Worm (Caenorhabditis elegans) whole organism, late embryonic: Measurements from ENCODE around the gene Y67H2A.10.

Experiments used
- T23F11.4 ChIP-seq: fragments of 200-800 bp; sonication (Bioruptor generic); optimal IDR thresholded peaks from 2 replicates; lab custom pipeline; 2018; ENCODE audit warnings: mild to moderate bottlenecking, missing genetic modification characterization, missing compliant biosample characterization
- ama-1 ChIP-seq: fragments of 150-350 bp; optimal IDR thresholded peaks from 2 replicates; lab custom pipeline; 2014
- che-1 ChIP-seq: sonication (generic microtip); optimal IDR thresholded peaks from 2 replicates; lab custom pipeline; 2016; ENCODE audit warnings: mild to moderate bottlenecking, missing genetic modification characterization, missing compliant biosample characterization
- elt-2 ChIP-seq: sonication (generic microtip); optimal IDR thresholded peaks from 2 replicates; lab custom pipeline; 2016; ENCODE audit warnings: missing genetic modification reagents, missing genetic modification characterization, missing compliant biosample characterization
- elt-4 ChIP-seq: sonication (generic microtip); optimal IDR thresholded peaks from 2 replicates; lab custom pipeline; 2016; ENCODE audit warnings: missing genetic modification characterization, missing compliant biosample characterization
- fax-1 ChIP-seq: sonication (generic microtip); optimal IDR thresholded peaks from 2 replicates; lab custom pipeline; 2016; ENCODE audit warnings: missing genotype, missing genetic modification characterization, missing compliant biosample characterization
- hlh-13 ChIP-seq: fragments of 200-800 bp; sonication (Bioruptor generic); optimal IDR thresholded peaks from 2 replicates; lab custom pipeline; 2018; ENCODE audit warnings: mild to moderate bottlenecking, missing genetic modification characterization, missing compliant biosample characterization
- hlh-30 ChIP-seq: sonication (generic microtip); optimal IDR thresholded peaks from 2 replicates; lab custom pipeline; 2017; ENCODE audit warnings: antibody characterized with exemption, missing genetic modification characterization, missing compliant biosample characterization; ENCODE audit not compliant: insufficient read depth
- mec-3 ChIP-seq: sonication (generic microtip); optimal IDR thresholded peaks from 2 replicates; lab custom pipeline; 2016; ENCODE audit warnings: borderline replicate concordance, missing genetic modification characterization, missing compliant biosample characterization
- nhr-11 ChIP-seq: fragments of 150-350 bp; optimal IDR thresholded peaks from 2 replicates; lab custom pipeline; 2014; ENCODE audit warnings: missing biosample characterization, missing genetic modification characterization
- pqm-1 ChIP-seq: sonication (generic microtip); optimal IDR thresholded peaks from 2 replicates; lab custom pipeline; 2016; ENCODE audit warnings: missing genetic modification characterization, missing compliant biosample characterization
- rnt-1 ChIP-seq: sonication (generic microtip); optimal IDR thresholded peaks from 2 replicates; lab custom pipeline; 2016; ENCODE audit warnings: missing genetic modification characterization, missing compliant biosample characterization
- tbx-2 ChIP-seq: sonication (generic microtip); optimal IDR thresholded peaks from 2 replicates; lab custom pipeline; 2016; ENCODE audit warnings: missing genetic modification characterization, missing compliant biosample characterization
- tbx-7 ChIP-seq: sonication (generic microtip); optimal IDR thresholded peaks from 2 replicates; lab custom pipeline; 2016; ENCODE audit warnings: missing genotype, missing genetic modification characterization, missing compliant biosample characterization

DNA sequence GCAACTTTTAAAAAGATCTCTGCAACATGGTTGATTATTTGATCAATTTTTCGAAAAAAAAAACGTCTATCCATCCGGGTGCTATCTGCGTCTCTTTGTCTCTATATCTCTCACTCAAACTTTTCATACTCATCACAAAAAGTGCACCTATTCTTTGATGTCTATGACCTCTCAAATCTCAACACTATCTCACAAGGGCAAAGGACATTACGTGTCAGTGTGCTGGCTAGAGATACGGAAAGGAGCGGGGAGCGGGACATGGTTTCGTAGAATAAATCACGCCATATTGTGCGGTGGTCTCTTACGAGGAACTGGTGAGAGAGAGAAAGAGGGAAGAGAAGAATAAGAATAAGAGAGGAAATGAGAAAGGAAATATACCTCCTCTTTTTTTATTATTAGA is 33.1 kb upstream of the Y67H2A.10 start:
- TF ChIP-seq pqm-1 (tag; lab: Kevin White, UChicago) (no peak), nhr-11 (tag; lab: Kevin White, UChicago) (no peak), mec-3 (tag; lab: Kevin White, UChicago) (no peak), rnt-1 (no peak), fax-1 (tag; lab: Kevin White, UChicago) (no peak), che-1 (tag; lab: Kevin White, UChicago) (no peak), T23F11.4 (no peak), hlh-30 (tag; lab: Kevin White, UChicago) (no peak), ama-1 (lab: Kevin White, UChicago) (no peak), hlh-13 (GFP tag; lab: Kevin White, UChicago) (no peak), elt-2 (no peak), tbx-7 (no peak), elt-4 (tag; lab: Kevin White, UChicago) (no peak), tbx-2 (no peak)
